Worm (Caenorhabditis elegans) whole organism, mixed stage, embryonic: Measurements from ENCODE around the gene slc-25A21.

Experiments used
- M03D4.4 ChIP-seq: sonication (generic microtip); optimal IDR thresholded peaks from 2 replicates; lab custom pipeline; 2017; ENCODE audit warnings: mild to moderate bottlenecking, missing genetic modification characterization, missing compliant biosample characterization
- bed-3 ChIP-seq: fragments of 200-800 bp; sonication (Bioruptor generic); optimal IDR thresholded peaks from 3 replicates; lab custom pipeline; 2018; ENCODE audit warnings: mild to moderate bottlenecking, missing genetic modification characterization, moderate library complexity, missing compliant biosample characterization
- blmp-1 ChIP-seq: fragments of 150-350 bp; optimal IDR thresholded peaks from 2 replicates; lab custom pipeline; 2014; ENCODE audit warnings: missing biosample characterization, missing genetic modification characterization
- ceh-39 ChIP-seq: fragments of 150-350 bp; optimal IDR thresholded peaks from 2 replicates; lab custom pipeline; 2014; ENCODE audit warnings: missing biosample characterization, missing genetic modification characterization
- ceh-43 ChIP-seq: fragments of 200-800 bp; sonication (Bioruptor generic); optimal IDR thresholded peaks from 2 replicates; lab custom pipeline; 2018; ENCODE audit warnings: mild to moderate bottlenecking, missing genetic modification characterization, moderate library complexity, missing compliant biosample characterization
- ceh-83 ChIP-seq: fragments of 200-800 bp; sonication (Bioruptor generic); optimal IDR thresholded peaks from 2 replicates; lab custom pipeline; 2018; ENCODE audit warnings: mild to moderate bottlenecking, missing genetic modification characterization, missing compliant biosample characterization
- ces-1 ChIP-seq: fragments of 150-350 bp; optimal IDR thresholded peaks from 2 replicates; lab custom pipeline; 2014; ENCODE audit warnings: missing biosample characterization, missing genetic modification reagents, missing genetic modification characterization
- cnd-1 ChIP-seq: fragments of 200-800 bp; sonication (Bioruptor generic); optimal IDR thresholded peaks from 2 replicates; lab custom pipeline; 2018; ENCODE audit warnings: mild to moderate bottlenecking, missing genetic modification characterization, missing compliant biosample characterization
- drap-1 ChIP-seq: fragments of 200-800 bp; sonication (Bioruptor generic); optimal IDR thresholded peaks from 3 replicates; lab custom pipeline; 2018; ENCODE audit warnings: mild to moderate bottlenecking, missing genetic modification characterization, missing compliant biosample characterization
- elt-1 ChIP-seq: sonication (generic microtip); optimal IDR thresholded peaks from 2 replicates; lab custom pipeline; 2017; ENCODE audit warnings: missing genetic modification characterization, mild to moderate bottlenecking, missing compliant biosample characterization, antibody characterized with exemption, moderate library complexity, borderline replicate concordance; ENCODE audit not compliant: insufficient read depth
- elt-3 ChIP-seq: fragments of 150-350 bp; optimal IDR thresholded peaks from 2 replicates; lab custom pipeline; 2014; ENCODE audit warnings: missing biosample characterization, missing genetic modification characterization
- flh-1 ChIP-seq: fragments of 200-800 bp; sonication (Bioruptor generic); optimal IDR thresholded peaks from 2 replicates; lab custom pipeline; 2018; ENCODE audit warnings: mild to moderate bottlenecking, missing genetic modification characterization, moderate library complexity, missing compliant biosample characterization
- ham-2 ChIP-seq: fragments of 200-800 bp; sonication (Bioruptor generic); optimal IDR thresholded peaks from 2 replicates; lab custom pipeline; 2018; ENCODE audit warnings: mild to moderate bottlenecking, missing genetic modification characterization, missing compliant biosample characterization
- hlh-1 ChIP-seq: fragments of 150-350 bp; optimal IDR thresholded peaks from 2 replicates; lab custom pipeline; 2014; ENCODE audit warnings: missing biosample characterization, missing genetic modification reagents, missing genetic modification characterization
- lin-13 ChIP-seq: fragments of 150-350 bp; optimal IDR thresholded peaks from 2 replicates; lab custom pipeline; 2014; ENCODE audit warnings: missing biosample characterization, missing genetic modification characterization
- lin-32 ChIP-seq: fragments of 200-800 bp; sonication (Bioruptor generic); optimal IDR thresholded peaks from 2 replicates; lab custom pipeline; 2018; ENCODE audit warnings: mild to moderate bottlenecking, missing genetic modification characterization, missing compliant biosample characterization
- lsy-2 ChIP-seq: fragments of 150-350 bp; optimal IDR thresholded peaks from 2 replicates; lab custom pipeline; 2014; ENCODE audit warnings: missing biosample characterization, missing genetic modification characterization
- mab-5 ChIP-seq: fragments of 150-350 bp; optimal IDR thresholded peaks from 2 replicates; lab custom pipeline; 2014; ENCODE audit warnings: missing biosample characterization, missing genetic modification characterization
- mep-1 ChIP-seq: fragments of 150-350 bp; optimal IDR thresholded peaks from 2 replicates; lab custom pipeline; 2017; ENCODE audit warnings: missing biosample characterization, missing genetic modification reagents, missing genetic modification characterization, inconsistent platforms
- mls-2 ChIP-seq: sonication (generic microtip); optimal IDR thresholded peaks from 2 replicates; lab custom pipeline; 2016; ENCODE audit warnings: mild to moderate bottlenecking, missing genetic modification characterization, moderate library complexity, missing compliant biosample characterization
- nhr-12 ChIP-seq: fragments of 150-350 bp; optimal IDR thresholded peaks from 2 replicates; lab custom pipeline; 2014; ENCODE audit warnings: missing biosample characterization, missing genetic modification characterization
- nhr-2 ChIP-seq: fragments of 150-350 bp; optimal IDR thresholded peaks from 2 replicates; lab custom pipeline; 2014; ENCODE audit warnings: missing biosample characterization, missing genetic modification characterization
- nhr-237 ChIP-seq: fragments of 150-350 bp; optimal IDR thresholded peaks from 2 replicates; lab custom pipeline; 2014; ENCODE audit warnings: missing biosample characterization, missing genetic modification characterization
- nhr-28 ChIP-seq: fragments of 150-350 bp; optimal IDR thresholded peaks from 2 replicates; lab custom pipeline; 2014; ENCODE audit warnings: missing biosample characterization, missing genetic modification characterization
- nhr-76 ChIP-seq: sonication (generic microtip); optimal IDR thresholded peaks from 2 replicates; lab custom pipeline; 2017; ENCODE audit warnings: missing biosample characterization, missing genetic modification characterization
- pha-4 ChIP-seq: fragments of 150-350 bp; optimal IDR thresholded peaks from 2 replicates; lab custom pipeline; 2018; ENCODE audit warnings: missing biosample characterization, missing genetic modification reagents, missing genetic modification characterization
- sem-2 ChIP-seq: fragments of 200-800 bp; sonication (Bioruptor generic); optimal IDR thresholded peaks from 2 replicates; lab custom pipeline; 2018; ENCODE audit warnings: mild to moderate bottlenecking, missing genetic modification characterization, missing compliant biosample characterization
- snpc-4 ChIP-seq: fragments of 150-350 bp; optimal IDR thresholded peaks from 2 replicates; lab custom pipeline; 2014; ENCODE audit warnings: missing biosample characterization, missing genetic modification characterization
- sptf-1 ChIP-seq: sonication (generic microtip); optimal IDR thresholded peaks from 2 replicates; lab custom pipeline; 2017; ENCODE audit warnings: mild to moderate bottlenecking, missing genetic modification characterization, moderate library complexity, missing compliant biosample characterization
- tbx-8 ChIP-seq: fragments of 200-800 bp; sonication (Bioruptor generic); optimal IDR thresholded peaks from 2 replicates; lab custom pipeline; 2018; ENCODE audit warnings: mild to moderate bottlenecking, missing genetic modification characterization, moderate library complexity, missing compliant biosample characterization
- unc-120 ChIP-seq: sonication (generic microtip); optimal IDR thresholded peaks from 2 replicates; lab custom pipeline; 2017; ENCODE audit warnings: missing genetic modification characterization, missing compliant biosample characterization; ENCODE audit not compliant: poor library complexity, severe bottlenecking
- unc-39 ChIP-seq: fragments of 150-350 bp; optimal IDR thresholded peaks from 2 replicates; lab custom pipeline; 2014; ENCODE audit warnings: missing biosample characterization, missing genetic modification characterization
- unc-62 ChIP-seq: fragments of 150-350 bp; optimal IDR thresholded peaks from 2 replicates; lab custom pipeline; 2014; ENCODE audit warnings: missing biosample characterization, missing genetic modification reagents, missing genetic modification characterization
- zip-8 ChIP-seq: fragments of 150-350 bp; optimal IDR thresholded peaks from 2 replicates; lab custom pipeline; 2014; ENCODE audit warnings: missing biosample characterization, missing genetic modification characterization
- ztf-11 ChIP-seq: fragments of 150-350 bp; optimal IDR thresholded peaks from 2 replicates; lab custom pipeline; 2014; ENCODE audit warnings: missing biosample characterization, missing genetic modification characterization

slc-25A21 gene

ce11 chrX:16208667-16209066 is 19.0 kb downstream of the slc-25A21 start:
- TF ChIP-seq mep-1 (tag; lab: Kevin White, UChicago) (no peak), elt-1 (no peak), flh-1 (GFP tag; lab: Kevin White, UChicago) (no peak), ztf-11 (tag; lab: Kevin White, UChicago) (no peak), lin-32 (GFP tag; lab: Kevin White, UChicago) (no peak)

ce11 chrX:16209122-16209521 is 19.5 kb downstream of the slc-25A21 start:
- no peak for TF ChIP-seq blmp-1 (tag; lab: Kevin White, UChicago)
- no peak for TF ChIP-seq elt-3 (tag; lab: Kevin White, UChicago)
- TF ChIP-seq mls-2 (tag; lab: Kevin White, UChicago): no peak
- TF ChIP-seq ceh-83 (GFP tag; lab: Kevin White, UChicago): no peak
- no peak for TF ChIP-seq lin-32 (GFP tag; lab: Kevin White, UChicago)

ce11 chrX:16209660-16210059 is 20.0 kb downstream of the slc-25A21 start:
- TF ChIP-seq lin-32 (GFP tag; lab: Kevin White, UChicago): peak; percentile 79
- TF ChIP-seq elt-3 (tag; lab: Kevin White, UChicago): peak; percentile 10
- peak; percentile 87 for TF ChIP-seq ceh-83 (GFP tag; lab: Kevin White, UChicago)
- peak; percentile 47 for TF ChIP-seq ces-1 (GFP tag; lab: Kevin White, UChicago)
- TF ChIP-seq snpc-4: no peak
- TF ChIP-seq cnd-1 (tag; lab: Kevin White, UChicago): peak; percentile 93
- TF ChIP-seq tbx-8 (GFP tag; lab: Kevin White, UChicago): peak; percentile 56
- TF ChIP-seq unc-120 (tag; lab: Kevin White, UChicago): peak; percentile 62
- peak; percentile 82 for TF ChIP-seq sem-2 (GFP tag; lab: Kevin White, UChicago)
- no peak for TF ChIP-seq unc-39 (tag; lab: Kevin White, UChicago)
- TF ChIP-seq bed-3 (GFP tag; lab: Kevin White, UChicago): peak; percentile 75
- TF ChIP-seq zip-8 (tag; lab: Kevin White, UChicago): no peak
- TF ChIP-seq ham-2 (GFP tag; lab: Kevin White, UChicago): peak; percentile 78
- TF ChIP-seq nhr-2 (tag; lab: Kevin White, UChicago): no peak
- peak; percentile 56 for TF ChIP-seq ceh-39 (tag; lab: Kevin White, UChicago)
- TF ChIP-seq ceh-43 (GFP tag; lab: Kevin White, UChicago): peak; percentile 72
- peak; percentile 93 for TF ChIP-seq drap-1
- TF ChIP-seq flh-1 (GFP tag; lab: Kevin White, UChicago): peak; percentile 51
- TF ChIP-seq nhr-237 (tag; lab: Kevin White, UChicago): peak; percentile 87
- peak; percentile 4 for TF ChIP-seq ztf-11 (tag; lab: Kevin White, UChicago)
- TF ChIP-seq lin-13 (tag; lab: Kevin White, UChicago): peak; percentile 61
- no peak for TF ChIP-seq nhr-12 (tag; lab: Kevin White, UChicago)
- peak; percentile 68 for TF ChIP-seq unc-62
- TF ChIP-seq sptf-1 (tag; lab: Kevin White, UChicago): peak; percentile 94
- TF ChIP-seq M03D4.4: peak; percentile 91
- TF ChIP-seq pha-4 (tag; lab: Kevin White, UChicago): peak; percentile 17
- TF ChIP-seq lsy-2 (tag; lab: Kevin White, UChicago): peak; percentile 44
- no peak for TF ChIP-seq nhr-76
- TF ChIP-seq elt-1: peak; percentile 35
- peak; percentile 68 for TF ChIP-seq hlh-1 (tag; lab: Kevin White, UChicago)
- no peak for TF ChIP-seq blmp-1 (tag; lab: Kevin White, UChicago)
- TF ChIP-seq mab-5 (tag; lab: Kevin White, UChicago): no peak
- TF ChIP-seq mep-1 (tag; lab: Kevin White, UChicago): peak; percentile 54
- peak; percentile 92 for TF ChIP-seq mls-2 (tag; lab: Kevin White, UChicago)
- TF ChIP-seq nhr-28 (tag; lab: Kevin White, UChicago): peak; percentile 35

ce11 chrX:16210518-16210917 is 20.9 kb downstream of the slc-25A21 start, which contains the start of gene R11.4:
TSS of gene R11.4 (minus strand) at chrX:16210618.
- TF ChIP-seq nhr-28 (tag; lab: Kevin White, UChicago): no peak
- TF ChIP-seq unc-39 (tag; lab: Kevin White, UChicago): no peak
- no peak for TF ChIP-seq mab-5 (tag; lab: Kevin White, UChicago)
- no peak for TF ChIP-seq lin-32 (GFP tag; lab: Kevin White, UChicago)
- TF ChIP-seq nhr-12 (tag; lab: Kevin White, UChicago): no peak
- TF ChIP-seq ztf-11 (tag; lab: Kevin White, UChicago): no peak
- TF ChIP-seq, all 35 proteins: peak for 0
